Worm (Caenorhabditis elegans): ENCODE data around the gene T24B8.3.

- TF ChIP-seq nhr-120 (GFP tag; IDR thresholded peaks at IDR 0.05) (no peak), tlf-1 (GFP tag; optimal IDR thresholded peaks at IDR 0.05) (no peak), hlh-26 (GFP tag; conservative IDR thresholded peaks at IDR 0.05) (no peak)
Observed at ce11 chrII:9059010-9059409, 1.9 kb downstream of the T24B8.3 start.
